Fruit fly (Drosophila melanogaster): Measurements from ENCODE around the gene CG15445.

- TF ChIP-seq h (optimal IDR thresholded peaks at IDR 0.05), result no peak
- TF ChIP-seq psq (optimal IDR thresholded peaks at IDR 0.05), result no peak
- no peak for TF ChIP-seq Myc (optimal IDR thresholded peaks at IDR 0.05)
- no peak for TF ChIP-seq ttk (optimal IDR thresholded peaks at IDR 0.05)
- TF ChIP-seq insv (optimal IDR thresholded peaks at IDR 0.05), result no peak
These were observed 9.8 kb downstream of the CG15445 start for dm6 chrX:21126790-21127189.

Measured in Kc167 (cell line).